Worm (Caenorhabditis elegans): ENCODE data around the gene mrpl-46.

mrpl-46 gene

DNA sequence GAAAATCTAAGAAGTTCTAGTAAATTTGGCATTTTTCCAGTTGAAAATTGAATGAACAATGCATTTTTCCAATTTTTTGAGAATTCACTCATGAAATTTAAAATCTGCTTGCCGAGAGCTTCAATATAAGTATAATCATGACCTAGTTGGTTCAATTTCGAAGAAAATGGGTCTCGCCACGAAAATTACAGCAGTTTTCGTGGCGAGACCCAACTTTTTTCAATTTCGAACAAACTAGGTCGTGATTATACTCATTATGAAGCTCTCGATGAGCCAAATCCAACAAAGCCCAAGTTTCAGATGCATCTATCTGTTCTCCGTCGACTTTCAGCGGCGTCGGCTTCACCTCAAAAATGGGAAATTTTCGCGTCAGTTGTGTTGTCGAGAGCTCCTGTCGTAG, at the start of gene mrpl-46:
Gene mrpl-46 (plus strand): TSS at position 301 of the 400 bp plus-strand sequence.
- no peak for TF ChIP-seq sdz-38 (tag; optimal IDR thresholded peaks at IDR 0.05)
- no peak for TF ChIP-seq nhr-80 (tag; optimal IDR thresholded peaks at IDR 0.05)
- no peak for TF ChIP-seq Y79H2A.3 (GFP tag; conservative IDR thresholded peaks at IDR 0.05)
- no peak for TF ChIP-seq lsl-1 (GFP tag; optimal IDR thresholded peaks at IDR 0.05)
- TF ChIP-seq tlf-1 (GFP tag; optimal IDR thresholded peaks at IDR 0.05), result no peak
- TF ChIP-seq pbrm-1 (GFP tag; IDR thresholded peaks at IDR 0.05), result no peak

DNA sequence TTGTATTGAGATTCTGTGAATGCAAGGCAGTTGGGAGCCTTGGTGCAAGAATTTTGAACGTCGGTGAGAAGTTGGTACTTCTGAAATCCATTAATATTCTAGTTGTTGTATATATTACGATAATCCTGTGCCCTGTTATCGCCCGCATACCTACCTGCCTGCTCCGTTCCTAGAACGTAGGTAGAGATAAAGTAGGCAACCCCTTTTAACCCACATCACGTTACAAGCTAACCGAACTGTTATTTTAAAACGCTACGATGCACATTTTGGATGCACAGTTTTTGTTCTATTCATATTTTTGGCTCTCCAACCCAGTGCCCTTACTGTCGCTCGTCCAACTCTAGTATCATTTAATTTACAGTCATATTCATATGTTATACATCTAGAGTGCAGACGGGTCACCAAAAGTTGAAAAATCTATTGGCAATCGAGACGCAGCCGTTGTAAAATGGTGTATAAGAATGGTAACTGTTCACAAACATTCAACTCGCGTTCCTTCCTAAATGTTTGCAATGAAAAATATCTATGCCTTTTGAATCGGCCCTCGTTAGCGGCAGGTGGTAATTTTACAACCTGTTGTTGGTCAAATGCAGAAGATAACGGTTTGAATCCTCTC, 46.2 kb upstream of the mrpl-46 start:
- TF ChIP-seq atf-7 (tag; optimal IDR thresholded peaks at IDR 0.05), result no peak
- no peak for TF ChIP-seq dox-1 (GFP tag; IDR thresholded peaks at IDR 0.05)
- no peak for TF ChIP-seq nhr-27 (tag; optimal IDR thresholded peaks at IDR 0.05)
- TF ChIP-seq Y95B8A.8 (GFP tag; IDR thresholded peaks at IDR 0.05), result no peak

DNA sequence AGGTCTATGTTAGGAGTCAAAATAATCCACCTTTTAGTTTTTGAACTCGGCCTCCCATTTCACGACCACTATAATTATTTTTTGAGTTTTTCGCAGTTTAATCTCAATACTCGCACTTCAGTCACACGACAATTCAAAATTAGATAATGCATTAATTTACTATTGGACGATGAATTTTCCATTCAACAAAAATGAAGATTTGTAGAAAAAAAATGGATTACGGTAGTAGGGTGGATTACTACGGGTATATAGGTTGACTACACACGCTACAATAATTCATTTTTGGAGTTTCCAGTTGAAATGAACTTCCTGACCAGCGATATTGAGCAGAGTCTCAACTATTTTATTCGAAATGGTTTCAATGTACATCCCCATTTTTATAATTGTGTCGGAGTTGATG, 44.2 kb upstream of the mrpl-46 start, which contains the start of gene srt-23:
Gene srt-23 (plus strand): TSS at position 301 of the 400 bp plus-strand sequence.
- TF ChIP-seq ceh-100 (GFP tag; IDR thresholded peaks at IDR 0.05) (no peak), mcd-1 (GFP tag; IDR thresholded peaks at IDR 0.05) (no peak), F37B4.10 (GFP tag; IDR thresholded peaks at IDR 0.05) (no peak)

- TF ChIP-seq hmg-20 (GFP tag; IDR thresholded peaks at IDR 0.05), result no peak
- TF ChIP-seq sdz-38 (tag; optimal IDR thresholded peaks at IDR 0.05), result no peak
- TF ChIP-seq attf-5 (GFP tag; optimal IDR thresholded peaks at IDR 0.05), result no peak
- TF ChIP-seq hlh-12 (tag; optimal IDR thresholded peaks at IDR 0.05), result no peak
Measured at ce11 chrIV:756956-757355, 43.7 kb upstream of the mrpl-46 start.

DNA sequence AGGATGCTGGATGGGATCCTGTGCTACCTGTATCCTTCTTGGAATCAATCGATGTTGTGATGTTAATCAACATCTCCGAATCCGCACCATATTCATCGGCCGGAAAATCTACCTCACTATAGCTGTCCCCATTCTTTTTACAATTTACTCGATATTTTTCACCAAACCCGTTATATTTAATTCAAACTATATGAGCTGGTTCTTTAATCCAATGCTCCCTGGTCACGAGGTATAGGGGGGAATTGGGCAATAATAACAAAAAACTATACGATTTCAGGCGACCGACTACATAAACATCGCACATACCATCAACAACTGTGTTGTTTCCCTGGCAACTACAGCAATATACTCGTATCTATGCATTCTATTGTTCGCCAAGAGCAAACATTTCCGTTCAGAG, 43.1 kb upstream of the mrpl-46 start:
- TF ChIP-seq nfya-2 (GFP tag; IDR thresholded peaks at IDR 0.05), result no peak
- TF ChIP-seq egl-18 (GFP tag; IDR thresholded peaks at IDR 0.05), result no peak
- no peak for TF ChIP-seq lsl-1 (GFP tag; optimal IDR thresholded peaks at IDR 0.05)
- TF ChIP-seq unc-62 (GFP tag; optimal IDR thresholded peaks at IDR 0.05), result no peak
- no peak for TF ChIP-seq F57A8.1 (GFP tag; optimal IDR thresholded peaks at IDR 0.05)

- TF ChIP-seq nhr-80 (tag; optimal IDR thresholded peaks at IDR 0.05), result no peak
- no peak for TF ChIP-seq nhr-27 (tag; optimal IDR thresholded peaks at IDR 0.05)
- TF ChIP-seq efl-1 (GFP tag; optimal IDR thresholded peaks at IDR 0.05), result no peak
Measured at ce11 chrIV:760267-760666, 40.4 kb upstream of the mrpl-46 start, which contains the start of gene gst-40. TSS of gene gst-40 (plus strand) at chrIV:760502.

ce11 chrIV:762016-762459, 38.6 kb upstream of the mrpl-46 start:
- no peak for TF ChIP-seq snpc-1.1 (tag; optimal IDR thresholded peaks at IDR 0.05; ENCODE audit: insufficient read depth)
- no peak for TF ChIP-seq hrde-1 (tag; optimal IDR thresholded peaks at IDR 0.05; ENCODE audit: borderline replicate concordance)
- TF ChIP-seq B0035.1 (tag; optimal IDR thresholded peaks at IDR 0.05), result peak; percentile 7
- peak; percentile 87 for TF ChIP-seq ama-1 (optimal IDR thresholded peaks at IDR 0.05)
- no peak for TF ChIP-seq ama-1 (GFP tag; optimal IDR thresholded peaks at IDR 0.05)
- no peak for TF ChIP-seq mel-28 (tag; optimal IDR thresholded peaks at IDR 0.05; ENCODE audit: borderline replicate concordance)
- TF ChIP-seq unc-130 (GFP tag; optimal IDR thresholded peaks at IDR 0.05), result no peak

Measured in whole organism, young adult.